Worm (Caenorhabditis elegans) whole organism, late embryonic: ENCODE data around the gene ncx-2.

Experiments used
- F13H6.1 ChIP-seq: sonication (generic microtip); optimal IDR thresholded peaks from 2 replicates; lab custom pipeline; 2016; ENCODE audit warnings: missing genetic modification characterization, missing compliant biosample characterization
- K02D7.2 ChIP-seq: sonication (generic microtip); optimal IDR thresholded peaks from 2 replicates; lab custom pipeline; 2017; ENCODE audit warnings: mild to moderate bottlenecking, missing genetic modification characterization, missing compliant biosample characterization
- T23F11.4 ChIP-seq: fragments of 200-800 bp; sonication (Bioruptor generic); optimal IDR thresholded peaks from 2 replicates; lab custom pipeline; 2018; ENCODE audit warnings: mild to moderate bottlenecking, missing genetic modification characterization, missing compliant biosample characterization
- Y22D7AL.16 ChIP-seq: sonication (generic microtip); optimal IDR thresholded peaks from 2 replicates; lab custom pipeline; 2016; ENCODE audit warnings: missing genetic modification characterization, missing compliant biosample characterization
- ceh-14 ChIP-seq: sonication (generic microtip); optimal IDR thresholded peaks from 2 replicates; lab custom pipeline; 2016; ENCODE audit warnings: missing genotype, missing genetic modification characterization, missing compliant biosample characterization
- ceh-19 ChIP-seq: fragments of 200-800 bp; sonication (Bioruptor generic); optimal IDR thresholded peaks from 2 replicates; lab custom pipeline; 2018; ENCODE audit warnings: mild to moderate bottlenecking, missing genetic modification characterization, missing compliant biosample characterization
- ceh-2 ChIP-seq: sonication (generic microtip); optimal IDR thresholded peaks from 2 replicates; lab custom pipeline; 2016; ENCODE audit warnings: missing genotype, missing genetic modification characterization, missing compliant biosample characterization
- ceh-30 ChIP-seq: fragments of 150-350 bp; optimal IDR thresholded peaks from 2 replicates; lab custom pipeline; 2014; ENCODE audit warnings: missing biosample characterization, missing genetic modification characterization
- ceh-48 ChIP-seq: sonication (generic microtip); optimal IDR thresholded peaks from 2 replicates; lab custom pipeline; 2016; ENCODE audit warnings: missing genetic modification characterization, inconsistent platforms, missing compliant biosample characterization
- ceh-6 ChIP-seq: fragments of 200-800 bp; sonication (Bioruptor generic); optimal IDR thresholded peaks from 2 replicates; lab custom pipeline; 2018; ENCODE audit warnings: mild to moderate bottlenecking, missing genetic modification characterization, missing compliant biosample characterization
- che-1 ChIP-seq: sonication (generic microtip); optimal IDR thresholded peaks from 2 replicates; lab custom pipeline; 2016; ENCODE audit warnings: mild to moderate bottlenecking, missing genetic modification characterization, missing compliant biosample characterization
- dmd-4 ChIP-seq: sonication (generic microtip); optimal IDR thresholded peaks from 2 replicates; lab custom pipeline; 2016; ENCODE audit warnings: borderline replicate concordance, missing genetic modification characterization, missing compliant biosample characterization
- dve-1 ChIP-seq: sonication (generic microtip); optimal IDR thresholded peaks from 2 replicates; lab custom pipeline; 2017; ENCODE audit warnings: antibody characterized with exemption, mild to moderate bottlenecking, missing genetic modification characterization, missing compliant biosample characterization
- elt-2 ChIP-seq: sonication (generic microtip); optimal IDR thresholded peaks from 2 replicates; lab custom pipeline; 2016; ENCODE audit warnings: missing genetic modification reagents, missing genetic modification characterization, missing compliant biosample characterization
- eyg-1 ChIP-seq: sonication (generic microtip); optimal IDR thresholded peaks from 2 replicates; lab custom pipeline; 2016; ENCODE audit warnings: missing genotype, missing genetic modification characterization, missing compliant biosample characterization
- fax-1 ChIP-seq: sonication (generic microtip); optimal IDR thresholded peaks from 2 replicates; lab custom pipeline; 2016; ENCODE audit warnings: missing genotype, missing genetic modification characterization, missing compliant biosample characterization
- fkh-10 ChIP-seq: fragments of 150-350 bp; optimal IDR thresholded peaks from 2 replicates; lab custom pipeline; 2014; ENCODE audit warnings: missing biosample characterization, missing genetic modification reagents, missing genetic modification characterization
- gmeb-2 ChIP-seq: sonication (generic microtip); optimal IDR thresholded peaks from 2 replicates; lab custom pipeline; 2016; ENCODE audit warnings: missing genetic modification characterization, inconsistent platforms, missing compliant biosample characterization
- hlh-13 ChIP-seq: fragments of 200-800 bp; sonication (Bioruptor generic); optimal IDR thresholded peaks from 2 replicates; lab custom pipeline; 2018; ENCODE audit warnings: mild to moderate bottlenecking, missing genetic modification characterization, missing compliant biosample characterization
- hlh-30 ChIP-seq: sonication (generic microtip); optimal IDR thresholded peaks from 2 replicates; lab custom pipeline; 2017; ENCODE audit warnings: antibody characterized with exemption, missing genetic modification characterization, missing compliant biosample characterization; ENCODE audit not compliant: insufficient read depth
- hlh-8 ChIP-seq: sonication (generic microtip); optimal IDR thresholded peaks from 2 replicates; lab custom pipeline; 2016; ENCODE audit warnings: missing genotype, missing genetic modification characterization, missing compliant biosample characterization
- madf-2 ChIP-seq: sonication (generic microtip); optimal IDR thresholded peaks from 2 replicates; lab custom pipeline; 2017; ENCODE audit warnings: missing genetic modification characterization, missing compliant biosample characterization
- mec-3 ChIP-seq: sonication (generic microtip); optimal IDR thresholded peaks from 2 replicates; lab custom pipeline; 2016; ENCODE audit warnings: borderline replicate concordance, missing genetic modification characterization, missing compliant biosample characterization
- nfya-1 ChIP-seq: sonication (generic microtip); optimal IDR thresholded peaks from 2 replicates; lab custom pipeline; 2017; ENCODE audit warnings: missing genetic modification characterization, mild to moderate bottlenecking, missing compliant biosample characterization, antibody characterized with exemption, moderate library complexity
- nhr-11 ChIP-seq: fragments of 150-350 bp; optimal IDR thresholded peaks from 2 replicates; lab custom pipeline; 2014; ENCODE audit warnings: missing biosample characterization, missing genetic modification characterization
- nhr-232 ChIP-seq: sonication (generic microtip); optimal IDR thresholded peaks from 2 replicates; lab custom pipeline; 2016; ENCODE audit warnings: missing genetic modification characterization, missing compliant biosample characterization
- npax-4 ChIP-seq: sonication (generic microtip); optimal IDR thresholded peaks from 2 replicates; lab custom pipeline; 2016; ENCODE audit warnings: missing genetic modification characterization, missing compliant biosample characterization
- odd-2 ChIP-seq: sonication (generic microtip); optimal IDR thresholded peaks from 2 replicates; lab custom pipeline; 2017; ENCODE audit warnings: antibody characterized with exemption, mild to moderate bottlenecking, missing genetic modification characterization, missing compliant biosample characterization
- pag-3 ChIP-seq: sonication (generic microtip); optimal IDR thresholded peaks from 2 replicates; lab custom pipeline; 2016; ENCODE audit warnings: missing compliant biosample characterization, missing genetic modification characterization, borderline replicate concordance
- pax-1 ChIP-seq: fragments of 150-350 bp; optimal IDR thresholded peaks from 2 replicates; lab custom pipeline; 2014; ENCODE audit warnings: missing biosample characterization, missing genetic modification characterization
- pha-4 ChIP-seq: fragments of 150-350 bp; optimal IDR thresholded peaks from 2 replicates; lab custom pipeline; 2018; ENCODE audit warnings: missing biosample characterization, missing genetic modification reagents, missing genetic modification characterization
- pqm-1 ChIP-seq: sonication (generic microtip); optimal IDR thresholded peaks from 2 replicates; lab custom pipeline; 2016; ENCODE audit warnings: missing genetic modification characterization, missing compliant biosample characterization
- pros-1 ChIP-seq: fragments of 150-350 bp; optimal IDR thresholded peaks from 2 replicates; lab custom pipeline; 2014; ENCODE audit warnings: missing biosample characterization, missing genetic modification reagents, missing genetic modification characterization
- ref-2 ChIP-seq: sonication (generic microtip); optimal IDR thresholded peaks from 2 replicates; lab custom pipeline; 2016; ENCODE audit warnings: missing genetic modification characterization, missing compliant biosample characterization
- sox-2 ChIP-seq: fragments of 200-800 bp; sonication (Bioruptor generic); IDR thresholded peaks from 2 replicates; pipeline ENCODE4 v1.3.6; 2022; ENCODE audit warnings: missing genetic modification reagents, missing genetic modification characterization, missing compliant biosample characterization
- sox-4 ChIP-seq: sonication (generic microtip); optimal IDR thresholded peaks from 2 replicates; lab custom pipeline; 2017; ENCODE audit warnings: mild to moderate bottlenecking, missing genetic modification characterization, inconsistent platforms, missing compliant biosample characterization
- syd-9 ChIP-seq: sonication (generic microtip); optimal IDR thresholded peaks from 2 replicates; lab custom pipeline; 2016; ENCODE audit warnings: mild to moderate bottlenecking, missing genetic modification characterization, moderate library complexity, missing compliant biosample characterization
- tbx-2 ChIP-seq: sonication (generic microtip); optimal IDR thresholded peaks from 2 replicates; lab custom pipeline; 2016; ENCODE audit warnings: missing genetic modification characterization, missing compliant biosample characterization
- unc-3 ChIP-seq, 2 experiments: fragments of 200-800 bp in 1 of 2; sonication (Bioruptor generic) in 1 of 2; sonication (generic microtip) in 1 of 2; conservative IDR thresholded peaks in 1 of 2; optimal IDR thresholded peaks in 1 of 2; 2 replicates each; pipeline versions ENCODE4 v1.3.6 to Lab custom; 2016 to 2022; ENCODE audit warnings: missing compliant biosample characterization in 2 of 2, missing genetic modification characterization in 2 of 2, missing genetic modification reagents in 1 of 2
- unc-42 ChIP-seq: sonication (generic microtip); optimal IDR thresholded peaks from 2 replicates; lab custom pipeline; 2016; ENCODE audit warnings: missing genotype, missing genetic modification characterization, missing compliant biosample characterization
- unc-55 ChIP-seq: sonication (generic microtip); optimal IDR thresholded peaks from 2 replicates; lab custom pipeline; 2017; ENCODE audit warnings: missing biosample characterization, missing genetic modification reagents, missing genetic modification characterization
- unc-86 ChIP-seq: sonication (generic microtip); optimal IDR thresholded peaks from 2 replicates; lab custom pipeline; 2016; ENCODE audit warnings: missing genetic modification characterization, missing compliant biosample characterization
- ztf-16 ChIP-seq: sonication (generic microtip); optimal IDR thresholded peaks from 2 replicates; lab custom pipeline; 2017; ENCODE audit warnings: missing genetic modification characterization, missing compliant biosample characterization

Gene ncx-2

ce11 chrV:5301226-5301625 is 2.3 kb upstream of the ncx-2 start:
- TF ChIP-seq dmd-4 (no peak), ceh-14 (tag; lab: Kevin White, UChicago) (no peak), T23F11.4 (GFP tag; lab: Kevin White, UChicago) (no peak), ceh-2 (tag; lab: Kevin White, UChicago) (no peak), sox-4 (tag; lab: Kevin White, UChicago) (no peak), pax-1 (no peak), npax-4 (tag; lab: Kevin White, UChicago) (no peak), pqm-1 (no peak), unc-86 (tag; lab: Kevin White, UChicago) (no peak), nfya-1 (tag; lab: Kevin White, UChicago) (no peak), hlh-8 (tag; lab: Kevin White, UChicago) (no peak), ztf-16 (tag; lab: Kevin White, UChicago) (no peak), tbx-2 (tag; lab: Kevin White, UChicago) (no peak), elt-2 (tag; lab: Kevin White, UChicago) (no peak), hlh-13 (GFP tag; lab: Kevin White, UChicago) (no peak), eyg-1 (tag; lab: Kevin White, UChicago) (no peak), odd-2 (tag; lab: Kevin White, UChicago) (no peak), unc-42 (tag; lab: Kevin White, UChicago) (no peak), nhr-11 (tag; lab: Kevin White, UChicago) (no peak), fkh-10 (GFP tag; lab: Kevin White, UChicago) (no peak)

- no peak for TF ChIP-seq F13H6.1 (tag; lab: Kevin White, UChicago)
- TF ChIP-seq pha-4 (tag; lab: Kevin White, UChicago) = no peak
- no peak for TF ChIP-seq pqm-1
- no peak for TF ChIP-seq Y22D7AL.16 (tag; lab: Kevin White, UChicago)
- no peak for TF ChIP-seq ceh-30 (tag; lab: Kevin White, UChicago)
- no peak for TF ChIP-seq pag-3
- TF ChIP-seq ceh-14 (tag; lab: Kevin White, UChicago) = no peak
- no peak for TF ChIP-seq K02D7.2
- TF ChIP-seq hlh-13 (GFP tag; lab: Kevin White, UChicago) = no peak
Observed at ce11 chrV:5304366-5304765, 877 bp downstream of the ncx-2 start.

ce11 chrV:5311635-5312034 is 8.1 kb downstream of the ncx-2 start, which contains the start of gene C10G8.4:
Gene C10G8.4, plus strand, starts transcription at chrV:5311935.
- no peak for TF ChIP-seq npax-4 (tag; lab: Kevin White, UChicago)
- TF ChIP-seq tbx-2 (tag; lab: Kevin White, UChicago) = no peak
- no peak for TF ChIP-seq unc-55 (GFP tag; lab: Kevin White, UChicago)
- TF ChIP-seq dve-1 = no peak
- TF ChIP-seq pax-1 = no peak
- TF ChIP-seq ztf-16 (tag; lab: Kevin White, UChicago) = no peak
- no peak for TF ChIP-seq unc-3 (GFP tag; conservative IDR thresholded peaks at IDR 0.05; lab: Robert Waterston, UW)
- no peak for TF ChIP-seq unc-3 (tag; optimal IDR thresholded peaks at IDR 0.05; lab: Kevin White, UChicago)
- no peak for TF ChIP-seq ceh-48 (tag; lab: Kevin White, UChicago)
- no peak for TF ChIP-seq sox-2 (GFP tag; lab: Robert Waterston, UW)
- no peak for TF ChIP-seq pros-1 (tag; lab: Kevin White, UChicago)
- no peak for TF ChIP-seq Y22D7AL.16 (tag; lab: Kevin White, UChicago)

- no peak for TF ChIP-seq eyg-1 (tag; lab: Kevin White, UChicago)
- TF ChIP-seq ceh-19 (GFP tag; lab: Kevin White, UChicago) = no peak
- TF ChIP-seq nhr-232 (tag; lab: Kevin White, UChicago) = no peak
- no peak for TF ChIP-seq syd-9
- TF ChIP-seq che-1 (tag; lab: Kevin White, UChicago) = no peak
- no peak for TF ChIP-seq madf-2 (tag; lab: Kevin White, UChicago)
- TF ChIP-seq K02D7.2 = no peak
- no peak for TF ChIP-seq tbx-2 (tag; lab: Kevin White, UChicago)
- no peak for TF ChIP-seq ceh-6
- no peak for TF ChIP-seq hlh-30 (tag; lab: Kevin White, UChicago)
- TF ChIP-seq F13H6.1 (tag; lab: Kevin White, UChicago) = no peak
- no peak for TF ChIP-seq dve-1
- no peak for TF ChIP-seq mec-3 (tag; lab: Kevin White, UChicago)
- no peak for TF ChIP-seq gmeb-2
- TF ChIP-seq ceh-30 (tag; lab: Kevin White, UChicago) = no peak
- TF ChIP-seq nfya-1 (tag; lab: Kevin White, UChicago) = no peak
- TF ChIP-seq ref-2 (tag; lab: Kevin White, UChicago) = no peak
- no peak for TF ChIP-seq fax-1
Observed at ce11 chrV:5312453-5312852, 9.0 kb downstream of the ncx-2 start, which contains the start of gene C10G8.3. Gene C10G8.3, plus strand, starts transcription at chrV:5312753.
